Fruit fly (Drosophila melanogaster) whole organism, wandering third instar larva: ENCODE results near the gene Tctp.

Experiments
- Abd-B ChIP-seq: fragments of >200 bp; optimal IDR thresholded peaks from 2 replicates; lab custom pipeline; 2017; ENCODE audit warnings: missing biosample characterization, missing genetic modification characterization
- CG32264 ChIP-seq: fragments of 200-800 bp; sonication (Bioruptor generic); optimal IDR thresholded peaks from 2 replicates; lab custom pipeline; 2016; ENCODE audit warnings: missing biosample characterization, missing genetic modification characterization
- CG9705 ChIP-seq: fragments of 200-800 bp; sonication (Bioruptor generic); optimal IDR thresholded peaks from 2 replicates; lab custom pipeline; 2018; ENCODE audit warnings: missing biosample characterization, mild to moderate bottlenecking, missing genetic modification characterization
- CrebA ChIP-seq: fragments of 200-800 bp; sonication (Bioruptor generic); optimal IDR thresholded peaks from 2 replicates; lab custom pipeline; 2016; ENCODE audit warnings: missing biosample characterization, mild to moderate bottlenecking, missing genetic modification characterization, borderline replicate concordance
- Dfd ChIP-seq: fragments of >200 bp; optimal IDR thresholded peaks from 2 replicates; lab custom pipeline; 2017; ENCODE audit warnings: missing biosample characterization, missing genetic modification characterization
- Dif ChIP-seq: fragments of 200-275, 200-300 bp; sonication (Bioruptor generic); optimal IDR thresholded peaks from 2 replicates; lab custom pipeline; 2018; ENCODE audit warnings: missing biosample characterization, missing genetic modification characterization; ENCODE audit not compliant: partially characterized antibody
- GATAd ChIP-seq: sonication (Bioruptor generic); optimal IDR thresholded peaks from 2 replicates; lab custom pipeline; 2016; ENCODE audit warnings: missing biosample characterization, missing genetic modification characterization
- HLH106 ChIP-seq: fragments of 200-800 bp; optimal IDR thresholded peaks from 3 replicates; lab custom pipeline; 2019; ENCODE audit warnings: missing biosample characterization, mild to moderate bottlenecking, missing genetic modification characterization, moderate library complexity
- Hnf4 ChIP-seq: fragments of 200-800 bp; sonication (Bioruptor generic); optimal IDR thresholded peaks from 2 replicates; lab custom pipeline; 2016; ENCODE audit warnings: missing biosample characterization, mild to moderate bottlenecking, missing genetic modification characterization
- Hr78 ChIP-seq: fragments of >200 bp; optimal IDR thresholded peaks from 2 replicates; lab custom pipeline; 2017; ENCODE audit warnings: missing biosample characterization, missing genetic modification characterization
- Hr83 ChIP-seq: fragments of 200-300 bp; sonication (Bioruptor generic); optimal IDR thresholded peaks from 2 replicates; lab custom pipeline; 2016; ENCODE audit warnings: missing biosample characterization, mild to moderate bottlenecking, missing genetic modification characterization, moderate library complexity; ENCODE audit not compliant: poor library complexity, severe bottlenecking
- Jra ChIP-seq: sonication (Bioruptor generic); optimal IDR thresholded peaks from 2 replicates; lab custom pipeline; 2016; ENCODE audit warnings: missing biosample characterization, missing genetic modification characterization
- Mio ChIP-seq: sonication (Bioruptor generic); optimal IDR thresholded peaks from 2 replicates; lab custom pipeline; 2016; ENCODE audit warnings: missing biosample characterization, missing genetic modification characterization
- Myc ChIP-seq: fragments of >200 bp; optimal IDR thresholded peaks from 2 replicates; lab custom pipeline; 2017
- N ChIP-seq: fragments of >200 bp; optimal IDR thresholded peaks from 2 replicates; lab custom pipeline; 2018; ENCODE audit warnings: missing biosample characterization, missing external identifiers, missing genetic modification characterization
- OdsH ChIP-seq: fragments of 200-800 bp; sonication (Bioruptor generic); optimal IDR thresholded peaks from 2 replicates; lab custom pipeline; 2016; ENCODE audit warnings: missing biosample characterization, mild to moderate bottlenecking, missing genetic modification characterization
- Rel ChIP-seq, 2 experiments: fragments of 200-800 bp; sonication (Bioruptor generic) in 1 of 2; optimal IDR thresholded peaks; 2 replicates in 1 of 2; 3 replicates in 1 of 2; lab custom pipeline; 2016 to 2019; ENCODE audit warnings: mild to moderate bottlenecking in 2 of 2, missing biosample characterization in 2 of 2, missing genetic modification characterization in 2 of 2, moderate library complexity in 1 of 2
- Sp1 ChIP-seq: fragments of 200-800 bp; sonication (Bioruptor generic); optimal IDR thresholded peaks from 3 replicates; lab custom pipeline; 2019; ENCODE audit warnings: missing biosample characterization, mild to moderate bottlenecking, missing genetic modification characterization, moderate library complexity
- Vsx2 ChIP-seq: fragments of 200-300, 225-300 bp; sonication (Bioruptor generic); optimal IDR thresholded peaks from 2 replicates; lab custom pipeline; 2018; ENCODE audit warnings: missing biosample characterization, missing genetic modification characterization; ENCODE audit not compliant: partially characterized antibody
- br ChIP-seq: fragments of 200-800 bp; sonication (Bioruptor generic); optimal IDR thresholded peaks from 2 replicates; lab custom pipeline; 2016; ENCODE audit warnings: missing biosample characterization, missing genetic modification characterization
- brk ChIP-seq: fragments of 200-800 bp; sonication (Bioruptor generic); optimal IDR thresholded peaks from 2 replicates; lab custom pipeline; 2016; ENCODE audit warnings: missing biosample characterization, mild to moderate bottlenecking, missing genetic modification characterization
- dl ChIP-seq, 2 experiments: fragments of 175-275, 200-275 bp in 1 of 2; fragments of 200-275 bp in 1 of 2; sonication (Bioruptor generic); optimal IDR thresholded peaks; lab custom pipeline; 2018; ENCODE audit warnings: mild to moderate bottlenecking in 2 of 2, missing biosample characterization in 2 of 2, missing genetic modification characterization in 2 of 2, moderate library complexity in 2 of 2; ENCODE audit not compliant: partially characterized antibody in 2 of 2, insufficient read depth in 1 of 2
- dmrt93B ChIP-seq: fragments of 200-800 bp; sonication (Bioruptor generic); optimal IDR thresholded peaks from 2 replicates; lab custom pipeline; 2018; ENCODE audit warnings: missing biosample characterization, mild to moderate bottlenecking, missing genetic modification characterization
- dsf ChIP-seq: sonication (Bioruptor generic); optimal IDR thresholded peaks from 2 replicates; lab custom pipeline; 2016; ENCODE audit warnings: missing biosample characterization, missing genetic modification characterization, borderline replicate concordance
- ey ChIP-seq: fragments of 200-800 bp; sonication (Bioruptor generic); optimal IDR thresholded peaks from 2 replicates; lab custom pipeline; 2016; ENCODE audit warnings: missing biosample characterization, missing genetic modification characterization
- foxo ChIP-seq, 2 experiments: fragments of 200-800 bp; sonication (Bioruptor generic); optimal IDR thresholded peaks; 2 replicates in 1 of 2; 3 replicates in 1 of 2; lab custom pipeline; 2016 to 2017; ENCODE audit warnings: missing biosample characterization in 2 of 2, missing genetic modification characterization in 2 of 2
- fru ChIP-seq: fragments of 200-800 bp; sonication (Bioruptor generic); optimal IDR thresholded peaks from 3 replicates; lab custom pipeline; 2016; ENCODE audit warnings: missing biosample characterization, mild to moderate bottlenecking, missing genetic modification characterization
- h ChIP-seq: fragments of 200-800 bp; sonication (Bioruptor generic); optimal IDR thresholded peaks from 3 replicates; lab custom pipeline; 2016; ENCODE audit warnings: missing biosample characterization, mild to moderate bottlenecking, missing genetic modification characterization
- jim ChIP-seq: fragments of 175-275, 200-325 bp; sonication (Bioruptor generic); optimal IDR thresholded peaks from 2 replicates; lab custom pipeline; 2016; ENCODE audit warnings: missing biosample characterization, mild to moderate bottlenecking, missing genetic modification characterization
- lola ChIP-seq: fragments of >200 bp; optimal IDR thresholded peaks from 2 replicates; lab custom pipeline; 2017; ENCODE audit warnings: missing biosample characterization, missing genetic modification characterization
- pan ChIP-seq: fragments of >200 bp; optimal IDR thresholded peaks from 2 replicates; lab custom pipeline; 2017
- psq ChIP-seq: fragments of 200-800 bp; sonication (Bioruptor generic); optimal IDR thresholded peaks from 3 replicates; lab custom pipeline; 2017; ENCODE audit warnings: missing biosample characterization, mild to moderate bottlenecking, missing genetic modification characterization, moderate library complexity
- rgr ChIP-seq: fragments of 200-800 bp; sonication (Bioruptor generic); optimal IDR thresholded peaks from 3 replicates; lab custom pipeline; 2016; ENCODE audit warnings: missing biosample characterization, mild to moderate bottlenecking, missing genetic modification characterization
- sage ChIP-seq: fragments of 200-800 bp; sonication (Bioruptor generic); optimal IDR thresholded peaks from 2 replicates; lab custom pipeline; 2016; ENCODE audit warnings: missing biosample characterization, mild to moderate bottlenecking, missing genetic modification characterization
- sv ChIP-seq: fragments of 200-800 bp; sonication (Bioruptor generic); optimal IDR thresholded peaks from 3 replicates; lab custom pipeline; 2016; ENCODE audit warnings: missing biosample characterization, missing genetic modification characterization
- tai ChIP-seq: sonication (Bioruptor generic); optimal IDR thresholded peaks from 2 replicates; lab custom pipeline; 2016; ENCODE audit warnings: missing biosample characterization, missing genetic modification characterization
- usp ChIP-seq: fragments of >200 bp; optimal IDR thresholded peaks from 2 replicates; lab custom pipeline; 2017; ENCODE audit warnings: missing biosample characterization, missing genetic modification characterization
- woc ChIP-seq: sonication (Bioruptor generic); optimal IDR thresholded peaks from 2 replicates; lab custom pipeline; 2016; ENCODE audit warnings: missing biosample characterization, mild to moderate bottlenecking, missing genetic modification characterization

Gene Tctp

dm6 chr3R:11219883-11220282 is 9.8 kb downstream of the Tctp start, which contains the start of gene CG6689:
Gene CG6689, minus strand, starts transcription at chr3R:11220064.
- TF ChIP-seq Hr83 (GFP tag; lab: Kevin White, UChicago) (peak; percentile 46), dsf (GFP tag; lab: Kevin White, UChicago) (no peak), sv (GFP tag; lab: Kevin White, UChicago) (no peak), Jra (GFP tag; lab: Kevin White, UChicago) (no peak), ey (GFP tag; lab: Kevin White, UChicago) (no peak), HLH106 (no peak), dmrt93B (GFP tag; lab: Kevin White, UChicago) (no peak), dl (GFP tag; optimal IDR thresholded peaks at IDR 0.05; lab: Kevin White, UChicago; ENCODE audit: insufficient read depth in 1 of 2, partially characterized antibody in 2 of 2) (no peak), woc (GFP tag; lab: Kevin White, UChicago) (peak; percentile 64), br (GFP tag; lab: Kevin White, UChicago) (no peak), CG9705 (GFP tag; lab: Kevin White, UChicago) (no peak), Rel (GFP tag; optimal IDR thresholded peaks at IDR 0.05; lab: Kevin White, UChicago) (no peak), Rel (tag; optimal IDR thresholded peaks at IDR 0.05; lab: Kevin White, UChicago) (no peak), jim (GFP tag; lab: Kevin White, UChicago) (no peak), psq (no peak), Myc (lab: Kevin White, UChicago) (no peak), OdsH (GFP tag; lab: Kevin White, UChicago) (no peak), usp (GFP tag; lab: Kevin White, UChicago) (no peak), h (GFP tag; lab: Kevin White, UChicago) (peak; percentile 8), lola (no peak), tai (GFP tag; lab: Kevin White, UChicago) (no peak), N (GFP tag; lab: Kevin White, UChicago) (no peak)

- TF ChIP-seq br (GFP tag; lab: Kevin White, UChicago) (peak; percentile 66), rgr (GFP tag; lab: Kevin White, UChicago) (peak; percentile 87), Dif (peak; percentile 60), Hr83 (GFP tag; lab: Kevin White, UChicago) (peak; percentile 90), CrebA (no peak), Dfd (GFP tag; lab: Kevin White, UChicago) (no peak), sage (GFP tag; lab: Kevin White, UChicago) (no peak), tai (GFP tag; lab: Kevin White, UChicago) (no peak), Myc (lab: Kevin White, UChicago) (peak; percentile 43), Hr78 (GFP tag; lab: Kevin White, UChicago) (no peak), dl (GFP tag; optimal IDR thresholded peaks at IDR 0.05; lab: Kevin White, UChicago; ENCODE audit: insufficient read depth in 1 of 2, partially characterized antibody in 2 of 2) (no peak), CG9705 (GFP tag; lab: Kevin White, UChicago) (peak; percentile 54), Jra (GFP tag; lab: Kevin White, UChicago) (peak; percentile 71), ey (GFP tag; lab: Kevin White, UChicago) (peak; percentile 12), usp (GFP tag; lab: Kevin White, UChicago) (no peak), h (GFP tag; lab: Kevin White, UChicago) (peak; percentile 84), CG32264 (peak; percentile 16), Sp1 (GFP tag; lab: Kevin White, UChicago) (peak; percentile 88), GATAd (no peak), N (GFP tag; lab: Kevin White, UChicago) (no peak), OdsH (GFP tag; lab: Kevin White, UChicago) (peak; percentile 69), HLH106 (peak; percentile 67), psq (peak; percentile 46), Vsx2 (GFP tag; lab: Kevin White, UChicago) (no peak), woc (GFP tag; lab: Kevin White, UChicago) (peak; percentile 37), jim (GFP tag; lab: Kevin White, UChicago) (no peak), Abd-B (GFP tag; lab: Kevin White, UChicago) (no peak), Hnf4 (GFP tag; lab: Kevin White, UChicago) (peak; percentile 87), fru (GFP tag; lab: Kevin White, UChicago) (peak; percentile 75), lola (no peak), sv (GFP tag; lab: Kevin White, UChicago) (peak; percentile 63), pan (lab: Kevin White, UChicago) (no peak), dmrt93B (GFP tag; lab: Kevin White, UChicago) (peak; percentile 35), Rel (GFP tag; optimal IDR thresholded peaks at IDR 0.05; lab: Kevin White, UChicago) (no peak), Rel (tag; optimal IDR thresholded peaks at IDR 0.05; lab: Kevin White, UChicago) (peak; percentile 74), dsf (GFP tag; lab: Kevin White, UChicago) (peak; percentile 45), Mio (no peak), brk (no peak), foxo (GFP tag; optimal IDR thresholded peaks at IDR 0.05; lab: Kevin White, UChicago) (peak in 1 of 2 experiments; percentile 61)
- TF ChIP-seq, all 38 proteins: peak for 22
Observed at dm6 chr3R:11221437-11222230, 11.6 kb downstream of the Tctp start, which contains the start of the genes CG6693 and RpL3. Gene CG6693, minus strand, starts transcription at chr3R:11221639. Gene RpL3, plus strand, starts transcription at chr3R:11221894.
